Fruit fly (Drosophila melanogaster) whole organism, embryonic: Measurements from ENCODE around the gene CG1440.

Source experiments
- Antp ChIP-seq: fragments of 200-800 bp; sonication (Bioruptor generic); optimal IDR thresholded peaks from 3 replicates; lab custom pipeline; 2016; ENCODE audit warnings: missing biosample characterization, missing genetic modification characterization
- Atf-2 ChIP-seq: fragments of 200-800 bp; sonication (Bioruptor generic); optimal IDR thresholded peaks from 2 replicates; lab custom pipeline; 2016; ENCODE audit warnings: missing biosample characterization, missing genetic modification characterization
- C15 ChIP-seq: fragments of 200-800 bp; sonication (Bioruptor generic); IDR thresholded peaks from 3 replicates; pipeline ENCODE4 v1.3.6; 2022; ENCODE audit warnings: missing biosample characterization, missing genetic modification characterization
- CG10274 ChIP-seq: fragments of 200-800 bp; sonication (Bioruptor generic); optimal IDR thresholded peaks from 3 replicates; lab custom pipeline; 2017; ENCODE audit warnings: missing biosample characterization, mild to moderate bottlenecking, missing genetic modification characterization
- CG10543 ChIP-seq: fragments of 200-800 bp; sonication (Bioruptor generic); optimal IDR thresholded peaks from 3 replicates; lab custom pipeline; 2017; ENCODE audit warnings: missing biosample characterization, mild to moderate bottlenecking, missing genetic modification characterization, moderate library complexity
- CG11695 ChIP-seq: fragments of 200-800 bp; sonication (Bioruptor generic); IDR thresholded peaks from 3 replicates; pipeline ENCODE4 v1.3.6; 2022; ENCODE audit warnings: missing biosample characterization, missing genetic modification characterization
- CG15696 ChIP-seq: fragments of 200-800 bp; sonication (Bioruptor generic); optimal IDR thresholded peaks from 2 replicates; lab custom pipeline; 2019; ENCODE audit warnings: missing biosample characterization, mild to moderate bottlenecking, missing genetic modification characterization, moderate library complexity
- CG1647 ChIP-seq: fragments of 200-800 bp; sonication (Bioruptor generic); optimal IDR thresholded peaks from 3 replicates; lab custom pipeline; 2016; ENCODE audit warnings: missing biosample characterization, missing genetic modification characterization
- CG16813 ChIP-seq: fragments of 200-800 bp; sonication (Bioruptor generic); IDR thresholded peaks from 3 replicates; pipeline ENCODE4 v1.3.6; 2022; ENCODE audit warnings: missing biosample characterization, missing genetic modification characterization; ENCODE audit not compliant: partially characterized antibody
- CG17568 ChIP-seq: fragments of 200-800 bp; sonication (Bioruptor generic); optimal IDR thresholded peaks from 2 replicates; lab custom pipeline; 2018; ENCODE audit warnings: missing biosample characterization, mild to moderate bottlenecking, missing genetic modification characterization, moderate library complexity
- CG18011 ChIP-seq: fragments of 200-800 bp; sonication (Bioruptor generic); optimal IDR thresholded peaks from 2 replicates; lab custom pipeline; 2017; ENCODE audit warnings: missing biosample characterization, missing genetic modification characterization, mild to moderate bottlenecking, moderate library complexity, missing genotype
- CG18476 ChIP-seq: fragments of 200-800 bp; sonication (Bioruptor generic); optimal IDR thresholded peaks from 2 replicates; lab custom pipeline; 2016; ENCODE audit warnings: missing biosample characterization, mild to moderate bottlenecking, missing genetic modification characterization
- CG34422 ChIP-seq: fragments of 200-800 bp; sonication (Bioruptor generic); IDR thresholded peaks from 3 replicates; pipeline ENCODE4 v1.3.6; 2022; ENCODE audit warnings: missing biosample characterization, missing genetic modification characterization
- CG4328 ChIP-seq: fragments of 200-800 bp; sonication (Bioruptor generic); optimal IDR thresholded peaks from 3 replicates; lab custom pipeline; 2017; ENCODE audit warnings: missing biosample characterization, missing genetic modification reagents, missing genetic modification characterization
- CG6813 ChIP-seq: fragments of 200-800 bp; sonication (Bioruptor generic); optimal IDR thresholded peaks from 2 replicates; lab custom pipeline; 2017; ENCODE audit warnings: missing biosample characterization, missing genetic modification characterization, mild to moderate bottlenecking, moderate library complexity, missing genetic modification reagents
- CG7357 ChIP-seq: fragments of 200-800 bp; sonication (Bioruptor generic); IDR thresholded peaks from 3 replicates; pipeline ENCODE4 v1.3.6; 2022; ENCODE audit warnings: missing biosample characterization, missing genetic modification characterization
- CG7372 ChIP-seq: fragments of 200-800 bp; sonication (Bioruptor generic); IDR thresholded peaks from 2 replicates; pipeline ENCODE4 v1.3.6; 2022; ENCODE audit warnings: missing biosample characterization, missing genetic modification characterization
- CG8281 ChIP-seq: fragments of 200-800 bp; sonication (Bioruptor generic); optimal IDR thresholded peaks from 2 replicates; lab custom pipeline; 2018; ENCODE audit warnings: missing biosample characterization, mild to moderate bottlenecking, missing genetic modification characterization, moderate library complexity
- CG8388 ChIP-seq: fragments of 200-800 bp; sonication (Bioruptor generic); optimal IDR thresholded peaks from 2 replicates; lab custom pipeline; 2019; ENCODE audit warnings: missing biosample characterization, mild to moderate bottlenecking, missing genetic modification characterization, moderate library complexity
- CG9817 ChIP-seq: fragments of 200-800 bp; sonication (Bioruptor generic); optimal IDR thresholded peaks from 2 replicates; lab custom pipeline; 2018; ENCODE audit warnings: missing biosample characterization, mild to moderate bottlenecking, missing genetic modification characterization, moderate library complexity
- D19B ChIP-seq: fragments of 200-800 bp; sonication (Bioruptor generic); optimal IDR thresholded peaks from 2 replicates; lab custom pipeline; 2017; ENCODE audit warnings: missing biosample characterization, mild to moderate bottlenecking, missing genetic modification characterization
- HHEX ChIP-seq: fragments of 200-800 bp; sonication (Bioruptor generic); optimal IDR thresholded peaks from 3 replicates; lab custom pipeline; 2017; ENCODE audit warnings: missing biosample characterization, mild to moderate bottlenecking, missing genetic modification characterization, missing genetic modification reagents
- Hr51 ChIP-seq, 2 experiments: fragments of 200-800 bp; sonication (Bioruptor generic); optimal IDR thresholded peaks; 2 replicates in 1 of 2; 3 replicates in 1 of 2; lab custom pipeline; 2016 to 2018; ENCODE audit warnings: missing biosample characterization in 2 of 2, missing genetic modification characterization in 2 of 2, mild to moderate bottlenecking in 1 of 2, moderate library complexity in 1 of 2
- Jarid2 ChIP-seq: fragments of 200-800 bp; sonication (Bioruptor generic); optimal IDR thresholded peaks from 3 replicates; lab custom pipeline; 2017; ENCODE audit warnings: mild to moderate bottlenecking, missing biosample characterization, missing genetic modification reagents, missing genetic modification characterization
- MBD-R2 ChIP-seq: fragments of 200-800 bp; sonication (Bioruptor generic); IDR thresholded peaks from 2 replicates; pipeline ENCODE4 v1.3.6; 2022; ENCODE audit warnings: missing biosample characterization, missing genetic modification characterization
- NFAT ChIP-seq: fragments of 200-800 bp; sonication (Bioruptor generic); IDR thresholded peaks from 2 replicates; pipeline ENCODE4 v1.3.6; 2022; ENCODE audit warnings: missing biosample characterization, missing genetic modification characterization
- Sox102F ChIP-seq: fragments of 200-800 bp; sonication (Bioruptor generic); optimal IDR thresholded peaks from 2 replicates; lab custom pipeline; 2018; ENCODE audit warnings: missing biosample characterization, mild to moderate bottlenecking, missing genetic modification characterization, moderate library complexity
- al ChIP-seq: fragments of 200-800 bp; sonication (Bioruptor generic); IDR thresholded peaks from 2 replicates; pipeline ENCODE4 v1.3.6; 2022; ENCODE audit warnings: missing biosample characterization, missing genetic modification characterization
- bbx ChIP-seq: fragments of 200-800 bp; sonication (Bioruptor generic); IDR thresholded peaks from 2 replicates; pipeline ENCODE4 v1.3.6; 2022; ENCODE audit warnings: missing biosample characterization, missing genetic modification characterization; ENCODE audit not compliant: partially characterized antibody
- cg ChIP-seq: fragments of 200-800 bp; sonication (Bioruptor generic); optimal IDR thresholded peaks from 3 replicates; lab custom pipeline; 2019; ENCODE audit warnings: missing biosample characterization, mild to moderate bottlenecking, missing genetic modification characterization, moderate library complexity
- exex ChIP-seq: fragments of 200-800 bp; sonication (Bioruptor generic); optimal IDR thresholded peaks from 4 replicates; lab custom pipeline; 2018; ENCODE audit warnings: missing biosample characterization, mild to moderate bottlenecking, missing genetic modification characterization, moderate library complexity
- hb ChIP-seq: fragments of 200-800 bp; sonication (Bioruptor generic); IDR thresholded peaks from 3 replicates; pipeline ENCODE4 v1.3.6; 2022; ENCODE audit warnings: missing biosample characterization, missing genetic modification characterization; ENCODE audit not compliant: partially characterized antibody
- hbn ChIP-seq: fragments of 200-800 bp; sonication (Bioruptor generic); IDR thresholded peaks from 2 replicates; pipeline ENCODE4 v1.3.6; 2022; ENCODE audit warnings: missing biosample characterization, missing genetic modification characterization; ENCODE audit not compliant: partially characterized antibody
- hkb ChIP-seq, 2 experiments: fragments of 200-800 bp in 1 of 2; fragments of >200 bp in 1 of 2; sonication (Bioruptor generic) in 1 of 2; IDR thresholded peaks in 1 of 2; optimal IDR thresholded peaks in 1 of 2; 2 replicates each; pipeline versions ENCODE4 v1.3.6 to Lab custom; 2017 to 2022; ENCODE audit warnings: missing biosample characterization in 1 of 2, missing genetic modification characterization in 1 of 2
- jigr1 ChIP-seq: fragments of 200-800 bp; sonication (Bioruptor generic); IDR thresholded peaks from 3 replicates; pipeline ENCODE4 v1.3.6; 2022; ENCODE audit warnings: missing biosample characterization, missing genetic modification characterization
- kni ChIP-seq: fragments of 200-800 bp; sonication (Bioruptor generic); optimal IDR thresholded peaks from 3 replicates; lab custom pipeline; 2017; ENCODE audit warnings: mild to moderate bottlenecking, missing biosample characterization, missing genetic modification reagents, missing genetic modification characterization
- lbe ChIP-seq: fragments of 200-800 bp; sonication (Bioruptor generic); optimal IDR thresholded peaks from 2 replicates; lab custom pipeline; 2016; ENCODE audit warnings: missing biosample characterization, mild to moderate bottlenecking, missing genetic modification characterization
- nerfin-2 ChIP-seq: fragments of 200-800 bp; sonication (Bioruptor generic); IDR thresholded peaks from 2 replicates; pipeline ENCODE4 v1.3.6; 2022; ENCODE audit warnings: missing biosample characterization, missing genetic modification characterization; ENCODE audit not compliant: partially characterized antibody
- pfk ChIP-seq: fragments of 200-800 bp; sonication (Bioruptor generic); optimal IDR thresholded peaks from 2 replicates; lab custom pipeline; 2018; ENCODE audit warnings: missing biosample characterization, mild to moderate bottlenecking, missing genetic modification characterization, moderate library complexity
- ro ChIP-seq: fragments of 200-800 bp; sonication (Bioruptor generic); IDR thresholded peaks from 2 replicates; pipeline ENCODE4 v1.3.6; 2022; ENCODE audit warnings: missing biosample characterization, missing genetic modification characterization
- shn ChIP-seq: fragments of 200-800 bp; sonication (Bioruptor generic); optimal IDR thresholded peaks from 3 replicates; lab custom pipeline; 2016; ENCODE audit warnings: missing biosample characterization, missing genetic modification characterization
- trem ChIP-seq: fragments of 200-800 bp; optimal IDR thresholded peaks from 3 replicates; lab custom pipeline; 2019; ENCODE audit warnings: missing biosample characterization, mild to moderate bottlenecking, missing genetic modification characterization, moderate library complexity
- vfl ChIP-seq: fragments of 200-800 bp; sonication (Bioruptor generic); optimal IDR thresholded peaks from 2 replicates; lab custom pipeline; 2016; ENCODE audit warnings: missing biosample characterization, missing genetic modification characterization
- wor ChIP-seq: fragments of 200-800 bp; sonication (Bioruptor generic); IDR thresholded peaks from 2 replicates; pipeline ENCODE4 v1.3.6; 2022; ENCODE audit warnings: missing biosample characterization, missing genetic modification characterization
- z ChIP-seq: fragments of 200-800 bp; sonication (Bioruptor generic); IDR thresholded peaks from 3 replicates; pipeline ENCODE4 v1.3.6; 2022; ENCODE audit warnings: missing biosample characterization, missing genetic modification characterization

Gene CG1440

dm6 chrX:8410349-8411240 lies 26.3 kb upstream of the CG1440 start (continued):
- TF ChIP-seq trem (tag; lab: Kevin White, UChicago): no peak
- TF ChIP-seq, all 482 proteins: peak for 55

- no peak for TF ChIP-seq Antp
- TF ChIP-seq CG1647 (GFP tag; lab: Kevin White, UChicago): no peak
- TF ChIP-seq nerfin-2 (GFP tag; lab: Robert Waterston, UW): no peak
- peak; percentile 82 for TF ChIP-seq Jarid2
- TF ChIP-seq CG11695 (GFP tag; lab: Robert Waterston, UW): 0 out of 3 replicates have a peak, but pooled peaks have one; percentile 66
- TF ChIP-seq NFAT (GFP tag; lab: Robert Waterston, UW): peak; percentile 56; the same call in 1 of the 2 replicates
- no peak for TF ChIP-seq wor (GFP tag; lab: Robert Waterston, UW)
- TF ChIP-seq hbn (GFP tag; lab: Robert Waterston, UW): no peak
- no peak for TF ChIP-seq jigr1 (GFP tag; lab: Robert Waterston, UW)
- TF ChIP-seq CG17568 (GFP tag; lab: Kevin White, UChicago): peak; percentile 57
- no peak for TF ChIP-seq al (GFP tag; lab: Robert Waterston, UW)
- no peak for TF ChIP-seq CG7357 (GFP tag; lab: Robert Waterston, UW)
- peak; percentile 63 for TF ChIP-seq lbe (GFP tag; lab: Kevin White, UChicago)
- peak; percentile 40; the same call in 1 of the 2 replicates for TF ChIP-seq bbx (GFP tag; lab: Robert Waterston, UW)
- no peak for TF ChIP-seq CG7372
- no peak for TF ChIP-seq shn (GFP tag; lab: Kevin White, UChicago)
- TF ChIP-seq CG9817: no peak
- TF ChIP-seq z (GFP tag; lab: Robert Waterston, UW): no peak
- TF ChIP-seq CG15696 (tag; lab: Kevin White, UChicago): no peak
- no peak for TF ChIP-seq CG16813 (GFP tag; lab: Robert Waterston, UW)
- TF ChIP-seq CG10274 (GFP tag; lab: Kevin White, UChicago): peak; percentile 3
- peak; percentile 57 for TF ChIP-seq CG4328
- TF ChIP-seq Atf-2 (GFP tag; lab: Kevin White, UChicago): no peak
- peak; percentile 46; the same call in 1 of the 3 replicates for TF ChIP-seq C15 (GFP tag; lab: Robert Waterston, UW)
- no peak for TF ChIP-seq CG6813 (GFP tag; lab: Kevin White, UChicago)
- no peak for TF ChIP-seq hkb (optimal IDR thresholded peaks at IDR 0.05; lab: Kevin White, UChicago)
- TF ChIP-seq hkb (GFP tag; IDR thresholded peaks at IDR 0.05; lab: Robert Waterston, UW): peak; percentile 64
- TF ChIP-seq cg: peak; percentile 52
- TF ChIP-seq exex (tag; lab: Kevin White, UChicago): no peak
- TF ChIP-seq D19B (GFP tag; lab: Kevin White, UChicago): no peak
- peak; percentile 10 for TF ChIP-seq kni
- peak; percentile 67; the same call in 1 of the 3 replicates for TF ChIP-seq CG34422
- TF ChIP-seq CG18476 (GFP tag; lab: Kevin White, UChicago): no peak
- TF ChIP-seq pfk (GFP tag; lab: Kevin White, UChicago): peak; percentile 1
- no peak for TF ChIP-seq Hr51 (GFP tag; optimal IDR thresholded peaks at IDR 0.05; lab: Kevin White, UChicago)
- TF ChIP-seq CG18011: no peak
- TF ChIP-seq CG10543 (GFP tag; lab: Kevin White, UChicago): peak; percentile 85
- TF ChIP-seq CG8388 (GFP tag; lab: Kevin White, UChicago): no peak
- no peak for TF ChIP-seq hb (GFP tag; lab: Robert Waterston, UW)
- TF ChIP-seq CG8281 (tag; lab: Kevin White, UChicago): no peak
- no peak for TF ChIP-seq ro (GFP tag; lab: Robert Waterston, UW)
- no peak for TF ChIP-seq Sox102F (GFP tag; lab: Kevin White, UChicago)
- peak; percentile 42; the same call in 1 of the 2 replicates for TF ChIP-seq MBD-R2 (GFP tag; lab: Robert Waterston, UW)
- no peak for TF ChIP-seq HHEX (GFP tag; lab: Kevin White, UChicago)
- TF ChIP-seq vfl (GFP tag; lab: Kevin White, UChicago): no peak
Measured at dm6 chrX:8411532-8411960, 25.3 kb upstream of the CG1440 start, which contains the start of gene lawc. Gene lawc (minus strand): TSS chrX:8411658.
